Worm (Caenorhabditis elegans) whole organism, midembryonic: ENCODE results near the gene F38A5.2.
A peak's percentile ranks its signal among the peaks of the same experiment; 100 is the strongest.

Experiments
- T22C8.4 ChIP-seq: fragments of 200-800 bp; sonication (Bioruptor generic); IDR thresholded peaks from 2 replicates; pipeline ENCODE4 v1.3.6; 2022; ENCODE audit warnings: missing genetic modification characterization, missing compliant biosample characterization
- cog-1 ChIP-seq: sonication (generic microtip); optimal IDR thresholded peaks from 2 replicates; lab custom pipeline; 2016; ENCODE audit warnings: missing genetic modification characterization, missing compliant biosample characterization
- flt-1 ChIP-seq: fragments of 200-800 bp; sonication (Bioruptor generic); IDR thresholded peaks from 2 replicates; pipeline ENCODE4 v1.3.6; 2022; ENCODE audit warnings: missing genetic modification characterization, missing compliant biosample characterization
- klf-2 ChIP-seq: fragments of 200-800 bp; sonication (Bioruptor generic); conservative IDR thresholded peaks from 2 replicates; pipeline ENCODE4 v1.3.6; 2022; ENCODE audit warnings: missing genetic modification reagents, missing genetic modification characterization, missing compliant biosample characterization
- med-1 ChIP-seq: sonication (generic microtip); optimal IDR thresholded peaks from 2 replicates; lab custom pipeline; 2017; ENCODE audit warnings: missing genetic modification characterization, mild to moderate bottlenecking, missing compliant biosample characterization, antibody characterized with exemption, missing genetic modification reagents; ENCODE audit not compliant: insufficient read depth
- ref-1 ChIP-seq: fragments of 200-800 bp; sonication (Bioruptor generic); conservative IDR thresholded peaks from 2 replicates; pipeline ENCODE4 v1.3.6; 2022; ENCODE audit warnings: missing genetic modification reagents, missing genetic modification characterization, missing compliant biosample characterization
- tab-1 ChIP-seq: fragments of 200-800 bp; sonication (Bioruptor generic); IDR thresholded peaks from 2 replicates; pipeline ENCODE4 v1.3.6; 2022; ENCODE audit warnings: missing genetic modification characterization, missing compliant biosample characterization
- ztf-23 ChIP-seq: fragments of 200-800 bp; sonication (Bioruptor generic); IDR thresholded peaks from 2 replicates; pipeline ENCODE4 v1.3.6; 2022; ENCODE audit warnings: missing genetic modification reagents, missing genetic modification characterization, missing compliant biosample characterization
- ztf-29 ChIP-seq: fragments of 200-800 bp; sonication (Bioruptor generic); IDR thresholded peaks from 2 replicates; pipeline ENCODE4 v1.3.6; 2022; ENCODE audit warnings: missing genetic modification reagents, missing genetic modification characterization, missing compliant biosample characterization

DNA sequence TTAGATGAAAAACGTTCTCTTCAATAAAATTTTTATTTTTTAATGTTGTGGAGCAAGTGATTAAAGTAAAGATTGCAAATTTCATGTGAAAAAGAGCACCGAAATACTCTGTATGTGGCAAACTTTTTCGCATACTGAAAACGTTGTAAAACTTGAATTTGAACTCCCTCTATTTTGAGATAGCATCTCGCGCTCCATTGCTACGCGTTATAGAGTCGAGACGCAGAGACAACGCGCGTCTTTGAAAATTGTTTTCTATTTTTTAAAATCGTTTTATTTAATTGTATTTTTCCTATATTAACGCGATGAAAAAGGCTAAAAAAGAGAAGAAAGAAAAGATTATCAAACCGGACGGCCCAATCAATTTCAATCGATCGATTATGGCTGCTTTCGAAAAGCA lies 36.6 kb downstream of the F38A5.2 start, which contains the start of gene fan-1:
- TF ChIP-seq T22C8.4 (no peak), cog-1 (tag; lab: Kevin White, UChicago) (no peak), med-1 (GFP tag; lab: Kevin White, UChicago) (no peak), tab-1 (no peak), flt-1 (GFP tag; lab: Robert Waterston, UW) (no peak), klf-2 (GFP tag; lab: Robert Waterston, UW) (no peak), ztf-23 (0 out of 2 replicates have a peak, but pooled peaks have one; percentile 40), ref-1 (GFP tag; lab: Robert Waterston, UW) (no peak), ztf-29 (no peak)
